Fruit fly (Drosophila melanogaster): ENCODE results near the gene CG16824.

CG16824 gene

DNA sequence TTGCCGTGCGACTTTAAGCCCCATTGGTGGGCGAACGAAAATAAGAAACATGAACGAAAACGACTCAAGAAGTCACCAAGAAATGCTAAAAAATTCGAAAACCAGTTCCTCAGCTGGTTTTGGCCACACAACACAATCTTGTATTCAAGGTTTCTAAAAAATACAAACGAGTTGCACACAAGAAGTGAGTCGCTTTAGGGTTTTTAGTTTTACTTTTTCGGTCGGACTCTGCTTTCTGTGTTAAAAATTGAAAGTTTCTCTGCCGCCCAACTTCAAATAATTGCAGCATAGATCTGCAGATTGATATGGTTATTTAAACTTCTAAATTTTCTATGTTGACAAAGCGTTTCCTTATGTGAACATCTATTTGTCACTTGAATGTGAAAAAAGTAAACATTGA, at the start of gene CG16824:
TSS of gene CG16824 (plus strand) at position 384 of the 400 bp plus-strand sequence.
- TF ChIP-seq Mio (GFP tag; optimal IDR thresholded peaks at IDR 0.05) (no peak), Vsx2 (GFP tag; optimal IDR thresholded peaks at IDR 0.05; ENCODE audit: partially characterized antibody) (no peak), brk (GFP tag; optimal IDR thresholded peaks at IDR 0.05) (no peak), Hr83 (GFP tag; optimal IDR thresholded peaks at IDR 0.05; ENCODE audit: poor library complexity, severe bottlenecking) (no peak), rgr (GFP tag; optimal IDR thresholded peaks at IDR 0.05) (no peak), dsf (GFP tag; optimal IDR thresholded peaks at IDR 0.05; ENCODE audit: borderline replicate concordance) (no peak), Jra (GFP tag; optimal IDR thresholded peaks at IDR 0.05) (no peak), Rel (GFP tag; optimal IDR thresholded peaks at IDR 0.05) (no peak), Rel (tag; optimal IDR thresholded peaks at IDR 0.05) (no peak), br (GFP tag; optimal IDR thresholded peaks at IDR 0.05) (no peak), psq (GFP tag; optimal IDR thresholded peaks at IDR 0.05) (no peak), CG32264 (GFP tag; optimal IDR thresholded peaks at IDR 0.05) (no peak), Abd-B (GFP tag; optimal IDR thresholded peaks at IDR 0.05) (no peak)

DNA sequence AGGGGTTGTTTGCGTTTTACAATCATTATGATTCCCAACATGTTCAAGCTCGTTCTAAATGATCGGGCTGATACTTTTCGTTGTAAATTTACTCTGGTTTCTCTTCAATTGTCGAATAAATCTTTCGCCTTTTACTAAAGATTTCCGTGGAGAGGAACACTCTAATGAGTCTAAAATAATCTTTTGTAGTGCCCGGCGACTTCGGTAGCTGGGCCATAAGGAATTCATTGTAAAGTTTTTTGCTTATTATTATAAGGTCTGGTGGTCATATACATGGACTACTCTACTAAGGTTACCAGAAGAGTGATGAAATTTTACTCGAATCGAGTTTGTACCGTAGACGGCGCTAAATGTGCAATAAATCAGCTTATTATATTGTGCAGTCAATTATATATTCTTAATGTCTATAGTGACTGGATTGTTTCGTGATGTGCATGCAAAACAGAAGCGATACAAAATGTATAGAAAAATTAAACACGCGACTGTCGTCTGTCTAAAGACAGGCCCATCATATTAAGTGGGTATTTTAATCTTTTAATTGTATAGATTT, 48.0 kb upstream of the CG16824 start:
- TF ChIP-seq usp (GFP tag; optimal IDR thresholded peaks at IDR 0.05) (no peak), sv (GFP tag; optimal IDR thresholded peaks at IDR 0.05) (no peak), br (GFP tag; optimal IDR thresholded peaks at IDR 0.05) (no peak), Vsx2 (GFP tag; optimal IDR thresholded peaks at IDR 0.05; ENCODE audit: partially characterized antibody) (no peak), Hr78 (GFP tag; optimal IDR thresholded peaks at IDR 0.05) (no peak), jim (GFP tag; optimal IDR thresholded peaks at IDR 0.05) (no peak), Dfd (GFP tag; optimal IDR thresholded peaks at IDR 0.05) (no peak), Dif (GFP tag; optimal IDR thresholded peaks at IDR 0.05; ENCODE audit: partially characterized antibody) (no peak), tai (GFP tag; optimal IDR thresholded peaks at IDR 0.05) (no peak), Hnf4 (GFP tag; optimal IDR thresholded peaks at IDR 0.05) (no peak), dsf (GFP tag; optimal IDR thresholded peaks at IDR 0.05; ENCODE audit: borderline replicate concordance) (no peak), foxo (GFP tag; optimal IDR thresholded peaks at IDR 0.05) (no peak)

DNA sequence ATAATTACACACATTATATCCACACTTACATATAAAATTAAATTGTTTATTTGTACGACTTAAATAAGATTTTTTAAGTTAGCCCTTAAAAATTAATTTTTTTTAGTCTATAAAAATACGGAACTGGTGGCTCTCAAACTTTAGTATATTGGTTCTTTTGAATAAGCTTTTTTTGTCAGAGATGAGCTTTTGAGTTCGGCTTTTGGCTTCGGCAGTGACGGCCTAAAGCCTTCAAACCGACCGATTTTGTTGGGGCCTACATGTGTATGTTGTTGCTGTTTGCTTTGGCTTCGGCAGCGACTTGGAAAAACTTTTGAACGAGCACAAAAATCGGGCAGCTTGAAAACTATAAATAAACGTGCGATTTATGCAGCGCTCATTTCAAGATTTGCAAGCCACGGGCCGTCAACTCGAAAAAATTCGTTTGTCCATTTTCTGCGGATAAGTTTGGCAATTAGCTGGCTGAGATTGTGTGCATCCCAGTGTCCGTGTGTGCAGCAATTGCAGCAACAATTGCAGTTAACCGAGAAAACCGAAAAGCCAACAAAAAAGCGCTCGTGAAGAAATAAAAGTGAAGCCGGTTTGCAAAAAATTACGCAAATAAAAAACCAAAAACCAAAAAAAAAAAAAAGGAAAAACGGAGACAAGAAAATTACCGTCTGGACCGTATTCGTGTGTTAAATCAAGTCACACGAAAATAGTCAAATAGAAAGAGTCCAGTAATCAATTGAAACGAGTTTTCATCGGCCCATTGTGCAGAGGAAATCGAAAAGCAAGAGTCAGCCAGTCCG, 46.8 kb upstream of the CG16824 start, which contains the start of gene CG16820:
TSS of gene CG16820 (plus strand) at position 378 of the 791 bp plus-strand sequence.
- TF ChIP-seq rgr (GFP tag; optimal IDR thresholded peaks at IDR 0.05) (no peak), OdsH (GFP tag; optimal IDR thresholded peaks at IDR 0.05) (no peak), CrebA (GFP tag; optimal IDR thresholded peaks at IDR 0.05; ENCODE audit: borderline replicate concordance) (no peak), Sp1 (GFP tag; optimal IDR thresholded peaks at IDR 0.05) (no peak), woc (GFP tag; optimal IDR thresholded peaks at IDR 0.05) (no peak), Hr78 (GFP tag; optimal IDR thresholded peaks at IDR 0.05) (no peak), HLH106 (tag; optimal IDR thresholded peaks at IDR 0.05) (no peak), Jra (GFP tag; optimal IDR thresholded peaks at IDR 0.05) (no peak), pan (optimal IDR thresholded peaks at IDR 0.05) (no peak), foxo (GFP tag; optimal IDR thresholded peaks at IDR 0.05) (no peak), Vsx2 (GFP tag; optimal IDR thresholded peaks at IDR 0.05; ENCODE audit: partially characterized antibody) (no peak), sv (GFP tag; optimal IDR thresholded peaks at IDR 0.05) (no peak), psq (GFP tag; optimal IDR thresholded peaks at IDR 0.05) (no peak), Mio (GFP tag; optimal IDR thresholded peaks at IDR 0.05) (no peak), br (GFP tag; optimal IDR thresholded peaks at IDR 0.05) (no peak)

- TF ChIP-seq Mio (GFP tag; optimal IDR thresholded peaks at IDR 0.05) (no peak), jim (GFP tag; optimal IDR thresholded peaks at IDR 0.05) (no peak)
Measured at dm6 chr2L:13251167-13251566, 41.6 kb upstream of the CG16824 start.

DNA sequence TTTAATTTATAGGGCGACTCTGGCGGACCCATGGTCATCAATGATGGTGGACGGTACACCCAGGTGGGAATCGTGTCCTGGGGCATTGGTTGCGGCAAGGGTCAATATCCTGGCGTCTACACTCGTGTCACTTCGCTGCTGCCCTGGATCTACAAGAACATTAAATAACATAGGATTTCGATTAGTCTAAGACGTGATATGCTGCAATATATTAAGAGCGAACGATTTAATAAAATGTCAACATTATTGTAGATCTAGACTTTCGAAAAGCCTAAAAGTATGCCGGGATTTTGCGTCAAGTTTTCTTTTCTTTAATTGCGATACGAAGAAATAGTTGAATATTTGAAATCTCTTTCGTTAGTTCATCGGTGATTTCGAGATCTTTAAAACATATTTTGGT, 35.6 kb upstream of the CG16824 start, which contains the start of gene Naa20B:
TSS of gene Naa20B (plus strand) at position 301 of the 400 bp plus-strand sequence.
- TF ChIP-seq Rel (GFP tag; optimal IDR thresholded peaks at IDR 0.05) (no peak), Rel (tag; optimal IDR thresholded peaks at IDR 0.05) (no peak), dl (GFP tag; optimal IDR thresholded peaks at IDR 0.05; ENCODE audit: insufficient read depth in 1 of 2, partially characterized antibody in 2 of 2) (no peak), Dfd (GFP tag; optimal IDR thresholded peaks at IDR 0.05) (no peak)
